Worm (Caenorhabditis elegans) whole organism, L3 larva: ENCODE results near the gene C03E10.3.

Experiments
- R02D3.7 ChIP-seq: fragments of 150-350 bp; optimal IDR thresholded peaks from 2 replicates; lab custom pipeline; 2014; ENCODE audit warnings: missing biosample characterization, missing genetic modification characterization
- ZK546.5 ChIP-seq: sonication (generic microtip); optimal IDR thresholded peaks from 2 replicates; lab custom pipeline; 2017; ENCODE audit warnings: missing biosample characterization, missing genetic modification characterization
- aly-2 ChIP-seq: fragments of 150-350 bp; optimal IDR thresholded peaks from 2 replicates; lab custom pipeline; 2014; ENCODE audit warnings: missing biosample characterization, missing genetic modification characterization
- ama-1 ChIP-seq: fragments of 150-350 bp; optimal IDR thresholded peaks from 2 replicates; lab custom pipeline; 2018
- ceh-16 ChIP-seq: sonication (generic microtip); optimal IDR thresholded peaks from 2 replicates; lab custom pipeline; 2017; ENCODE audit warnings: missing biosample characterization, missing genetic modification characterization
- ceh-28 ChIP-seq: fragments of 150-350 bp; optimal IDR thresholded peaks from 2 replicates; lab custom pipeline; 2014; ENCODE audit warnings: missing biosample characterization, missing genetic modification reagents, missing genetic modification characterization
- ceh-82 ChIP-seq: fragments of 150-350 bp; optimal IDR thresholded peaks from 2 replicates; lab custom pipeline; 2014; ENCODE audit warnings: missing biosample characterization, missing genetic modification characterization
- ceh-9 ChIP-seq: sonication (generic microtip); optimal IDR thresholded peaks from 2 replicates; lab custom pipeline; 2018; ENCODE audit warnings: missing biosample characterization, missing genetic modification characterization
- daf-12 ChIP-seq: fragments of 150-350 bp; optimal IDR thresholded peaks from 2 replicates; lab custom pipeline; 2014; ENCODE audit warnings: missing biosample characterization, missing genetic modification reagents, missing genetic modification characterization
- egl-27 ChIP-seq: sonication (generic microtip); optimal IDR thresholded peaks from 4 replicates; lab custom pipeline; 2017; ENCODE audit warnings: missing biosample characterization, missing genetic modification reagents, missing genetic modification characterization
- elt-1 ChIP-seq: fragments of 150-350 bp; optimal IDR thresholded peaks from 2 replicates; lab custom pipeline; 2014; ENCODE audit warnings: missing biosample characterization, missing genetic modification characterization
- elt-2 ChIP-seq: sonication (generic microtip); optimal IDR thresholded peaks from 2 replicates; lab custom pipeline; 2016; ENCODE audit warnings: missing genetic modification reagents, mild to moderate bottlenecking, missing genetic modification characterization, missing compliant biosample characterization
- elt-3 ChIP-seq, 3 experiments: fragments of 150-350 bp in 1 of 3; sonication (generic microtip) in 2 of 3; optimal IDR thresholded peaks; 2 replicates in 2 of 3; 4 replicates in 1 of 3; lab custom pipeline; 2014 to 2017; ENCODE audit warnings: missing biosample characterization in 3 of 3, missing genetic modification characterization in 3 of 3
- eor-1 ChIP-seq, 2 experiments: fragments of 150-350 bp; optimal IDR thresholded peaks; 2 replicates each; lab custom pipeline; 2014 to 2018; ENCODE audit warnings: missing biosample characterization in 2 of 2, missing genetic modification characterization in 2 of 2
- fkh-10 ChIP-seq: sonication (generic microtip); optimal IDR thresholded peaks from 2 replicates; lab custom pipeline; 2017; ENCODE audit warnings: missing biosample characterization, missing genetic modification reagents, missing genetic modification characterization
- hmg-11 ChIP-seq: sonication (generic microtip); optimal IDR thresholded peaks from 2 replicates; lab custom pipeline; 2016; ENCODE audit warnings: missing genetic modification characterization, missing compliant biosample characterization
- jun-1 ChIP-seq: fragments of 150-350 bp; optimal IDR thresholded peaks from 2 replicates; lab custom pipeline; 2014; ENCODE audit warnings: missing biosample characterization, missing genetic modification reagents, missing genetic modification characterization
- lin-15B ChIP-seq: fragments of 150-350 bp; optimal IDR thresholded peaks from 2 replicates; lab custom pipeline; 2014; ENCODE audit warnings: missing biosample characterization, missing genetic modification characterization
- lin-39 ChIP-seq: fragments of 150-350 bp; optimal IDR thresholded peaks from 2 replicates; lab custom pipeline; 2018; ENCODE audit warnings: missing biosample characterization, missing genetic modification reagents, missing genetic modification characterization
- mml-1 ChIP-seq: fragments of 150-350 bp; sonication (generic microtip); optimal IDR thresholded peaks from 3 replicates; lab custom pipeline; 2014; ENCODE audit warnings: missing biosample characterization, missing genetic modification characterization
- nfya-1 ChIP-seq: sonication (generic microtip); optimal IDR thresholded peaks from 2 replicates; lab custom pipeline; 2017; ENCODE audit warnings: missing genetic modification characterization, mild to moderate bottlenecking, missing compliant biosample characterization, antibody characterized with exemption, moderate library complexity; ENCODE audit not compliant: insufficient read depth
- nhr-11 ChIP-seq: fragments of 150-350 bp; optimal IDR thresholded peaks from 2 replicates; lab custom pipeline; 2014; ENCODE audit warnings: missing biosample characterization, missing genetic modification characterization
- nhr-12 ChIP-seq: fragments of 150-350 bp; optimal IDR thresholded peaks from 2 replicates; lab custom pipeline; 2014; ENCODE audit warnings: missing biosample characterization, missing genetic modification characterization
- nhr-237 ChIP-seq: fragments of 150-350 bp; optimal IDR thresholded peaks from 2 replicates; lab custom pipeline; 2014; ENCODE audit warnings: missing biosample characterization, missing genetic modification characterization
- nhr-25 ChIP-seq: sonication (generic microtip); optimal IDR thresholded peaks from 2 replicates; lab custom pipeline; 2017; ENCODE audit warnings: missing biosample characterization, missing genetic modification characterization
- nhr-28 ChIP-seq: fragments of 150-350 bp; optimal IDR thresholded peaks from 2 replicates; lab custom pipeline; 2014; ENCODE audit warnings: missing biosample characterization, missing genetic modification characterization
- nhr-67 ChIP-seq: fragments of 150-350 bp; optimal IDR thresholded peaks from 2 replicates; lab custom pipeline; 2014; ENCODE audit warnings: missing biosample characterization, missing genetic modification characterization
- nhr-76 ChIP-seq: fragments of 150-350 bp; sonication (generic microtip); optimal IDR thresholded peaks from 5 replicates; lab custom pipeline; 2014; ENCODE audit warnings: missing biosample characterization, missing genetic modification characterization
- nhr-77 ChIP-seq: fragments of 150-350 bp; optimal IDR thresholded peaks from 2 replicates; lab custom pipeline; 2014; ENCODE audit warnings: missing biosample characterization, missing genetic modification characterization
- pha-4 ChIP-seq: fragments of 150-350 bp; optimal IDR thresholded peaks from 2 replicates; lab custom pipeline; 2014; ENCODE audit warnings: missing biosample characterization, missing genetic modification reagents, missing genetic modification characterization
- pqm-1 ChIP-seq: fragments of 150-350 bp; optimal IDR thresholded peaks from 2 replicates; lab custom pipeline; 2017; ENCODE audit warnings: missing biosample characterization, missing genetic modification characterization, inconsistent platforms
- sea-2 ChIP-seq: fragments of 150-350 bp; sonication (generic microtip); optimal IDR thresholded peaks from 4 replicates; lab custom pipeline; 2014; ENCODE audit warnings: missing biosample characterization, missing genetic modification reagents, missing genetic modification characterization
- skn-1 ChIP-seq: fragments of 150-350 bp; optimal IDR thresholded peaks from 2 replicates; lab custom pipeline; 2014; ENCODE audit warnings: missing biosample characterization, missing genetic modification characterization
- snpc-4 ChIP-seq: fragments of 150-350 bp; optimal IDR thresholded peaks from 2 replicates; lab custom pipeline; 2014; ENCODE audit warnings: missing biosample characterization, missing genetic modification characterization
- tbx-2 ChIP-seq: sonication (generic microtip); optimal IDR thresholded peaks from 2 replicates; lab custom pipeline; 2016; ENCODE audit warnings: mild to moderate bottlenecking, missing genetic modification characterization, missing compliant biosample characterization
- unc-62 ChIP-seq: fragments of 150-350 bp; sonication (generic microtip); optimal IDR thresholded peaks from 4 replicates; lab custom pipeline; 2014; ENCODE audit warnings: missing biosample characterization, missing genetic modification reagents, missing genetic modification characterization
- ztf-11 ChIP-seq: fragments of 150-350 bp; optimal IDR thresholded peaks from 2 replicates; lab custom pipeline; 2014; ENCODE audit warnings: missing biosample characterization, missing genetic modification characterization

C03E10.3 gene

ce11 chrV:11245029-11245428 lies 41.2 kb upstream of the C03E10.3 start:
- TF ChIP-seq ceh-28 (tag; lab: Kevin White, UChicago) = no peak
- no peak for TF ChIP-seq ceh-16 (tag; lab: Kevin White, UChicago)
- no peak for TF ChIP-seq nhr-12 (tag; lab: Kevin White, UChicago)
- no peak for TF ChIP-seq hmg-11 (tag; lab: Kevin White, UChicago)
- TF ChIP-seq nhr-237 (tag; lab: Kevin White, UChicago) = no peak
- no peak for TF ChIP-seq snpc-4 (tag; lab: Kevin White, UChicago)
- TF ChIP-seq aly-2 (tag; lab: Kevin White, UChicago) = no peak
- TF ChIP-seq eor-1 (tag; optimal IDR thresholded peaks at IDR 0.05; lab: Kevin White, UChicago) = no peak
- TF ChIP-seq ztf-11 (tag; lab: Kevin White, UChicago) = no peak

- no peak for TF ChIP-seq ceh-16 (tag; lab: Kevin White, UChicago)
- TF ChIP-seq elt-3 (tag; optimal IDR thresholded peaks at IDR 0.05; lab: Kevin White, UChicago) = no peak
- TF ChIP-seq pqm-1 (tag; lab: Kevin White, UChicago) = no peak
- TF ChIP-seq lin-39 (tag; lab: Kevin White, UChicago) = no peak
- no peak for TF ChIP-seq ztf-11 (tag; lab: Kevin White, UChicago)
- TF ChIP-seq nhr-12 (tag; lab: Kevin White, UChicago) = no peak
- no peak for TF ChIP-seq egl-27 (tag; lab: Kevin White, UChicago)
- TF ChIP-seq mml-1 (tag; lab: Kevin White, UChicago) = no peak
- no peak for TF ChIP-seq fkh-10
- no peak for TF ChIP-seq nhr-28 (tag; lab: Kevin White, UChicago)
- no peak for TF ChIP-seq tbx-2 (tag; lab: Kevin White, UChicago)
- TF ChIP-seq lin-15B (tag; lab: Kevin White, UChicago) = no peak
- no peak for TF ChIP-seq ceh-28 (tag; lab: Kevin White, UChicago)
- TF ChIP-seq hmg-11 (tag; lab: Kevin White, UChicago) = no peak
- TF ChIP-seq nhr-67 (tag; lab: Kevin White, UChicago) = no peak
- no peak for TF ChIP-seq nhr-25
- no peak for TF ChIP-seq ceh-9 (tag; lab: Kevin White, UChicago)
- TF ChIP-seq, all 47 proteins: peak for 0
Observed at ce11 chrV:11247846-11248245, 38.4 kb upstream of the C03E10.3 start, which contains the start of gene mam-4. Gene mam-4, plus strand, starts transcription at chrV:11248146.

ce11 chrV:11250735-11251134 lies 35.5 kb upstream of the C03E10.3 start, which contains the start of gene T19B10.12:
Gene T19B10.12, plus strand, starts transcription at chrV:11251035.
- TF ChIP-seq egl-27 (tag; lab: Kevin White, UChicago) = no peak
- no peak for TF ChIP-seq ZK546.5 (tag; lab: Kevin White, UChicago)
- no peak for TF ChIP-seq nhr-28 (tag; lab: Kevin White, UChicago)
- TF ChIP-seq aly-2 (tag; lab: Kevin White, UChicago) = no peak
- TF ChIP-seq sea-2 = no peak
- no peak for TF ChIP-seq nhr-25
- TF ChIP-seq daf-12 (tag; lab: Kevin White, UChicago) = no peak
- no peak for TF ChIP-seq lin-15B (tag; lab: Kevin White, UChicago)

- no peak for TF ChIP-seq mml-1 (tag; lab: Kevin White, UChicago)
- TF ChIP-seq nfya-1 (tag; lab: Kevin White, UChicago) = no peak
- no peak for TF ChIP-seq nhr-237 (tag; lab: Kevin White, UChicago)
- no peak for TF ChIP-seq ceh-9 (tag; lab: Kevin White, UChicago)
- TF ChIP-seq snpc-4 (tag; lab: Kevin White, UChicago) = no peak
- TF ChIP-seq nhr-67 (tag; lab: Kevin White, UChicago) = no peak
- no peak for TF ChIP-seq R02D3.7
- no peak for TF ChIP-seq pqm-1 (tag; lab: Kevin White, UChicago)
- TF ChIP-seq sea-2 = no peak
- no peak for TF ChIP-seq lin-39 (tag; lab: Kevin White, UChicago)
- no peak for TF ChIP-seq nhr-76
- no peak for TF ChIP-seq nhr-28 (tag; lab: Kevin White, UChicago)
- TF ChIP-seq ceh-82 (tag; lab: Kevin White, UChicago) = no peak
- TF ChIP-seq elt-1 (tag; lab: Kevin White, UChicago) = no peak
- no peak for TF ChIP-seq ceh-16 (tag; lab: Kevin White, UChicago)
- TF ChIP-seq aly-2 (tag; lab: Kevin White, UChicago) = no peak
- TF ChIP-seq nhr-77 (tag; lab: Kevin White, UChicago) = no peak
- no peak for TF ChIP-seq nhr-25
- TF ChIP-seq nhr-11 (tag; lab: Kevin White, UChicago) = no peak
- TF ChIP-seq ama-1 (lab: Kevin White, UChicago) = no peak
Observed at ce11 chrV:11251798-11252197, 34.4 kb upstream of the C03E10.3 start.

- TF ChIP-seq nhr-77 (tag; lab: Kevin White, UChicago) (no peak), pqm-1 (tag; lab: Kevin White, UChicago) (no peak), jun-1 (tag; lab: Kevin White, UChicago) (no peak), elt-3 (tag; optimal IDR thresholded peaks at IDR 0.05; lab: Kevin White, UChicago) (no peak), snpc-4 (tag; lab: Kevin White, UChicago) (no peak), ceh-82 (tag; lab: Kevin White, UChicago) (no peak), daf-12 (tag; lab: Kevin White, UChicago) (no peak), skn-1 (tag; lab: Kevin White, UChicago) (no peak), elt-2 (tag; lab: Kevin White, UChicago) (no peak), ztf-11 (tag; lab: Kevin White, UChicago) (no peak), unc-62 (no peak), pha-4 (tag; lab: Kevin White, UChicago) (no peak), fkh-10 (no peak)
- TF ChIP-seq, all 47 proteins: peak for 0
Observed at ce11 chrV:11252429-11252828, 33.8 kb upstream of the C03E10.3 start, which contains the start of gene srsx-33. Gene srsx-33, minus strand, starts transcription at chrV:11252529.
